Worm (Caenorhabditis elegans) whole organism, L2 larva: ENCODE results near the gene C25F9.16.

ENCODE experiments used
- alr-1 ChIP-seq: fragments of 150-350 bp; optimal IDR thresholded peaks from 2 replicates; lab custom pipeline; 2014; ENCODE audit warnings: missing biosample characterization, missing genetic modification characterization
- ama-1 ChIP-seq: fragments of 150-350 bp; optimal IDR thresholded peaks from 2 replicates; lab custom pipeline; 2018; ENCODE audit warnings: inconsistent platforms
- blmp-1 ChIP-seq: sonication (generic microtip); optimal IDR thresholded peaks from 2 replicates; lab custom pipeline; 2017; ENCODE audit warnings: missing genetic modification characterization, mild to moderate bottlenecking, missing compliant biosample characterization, antibody characterized with exemption, moderate library complexity; ENCODE audit not compliant: insufficient read depth
- ceh-82 ChIP-seq: fragments of 150-350 bp; optimal IDR thresholded peaks from 2 replicates; lab custom pipeline; 2014; ENCODE audit warnings: missing biosample characterization, missing genetic modification characterization
- nhr-237 ChIP-seq: fragments of 150-350 bp; optimal IDR thresholded peaks from 2 replicates; lab custom pipeline; 2014; ENCODE audit warnings: missing biosample characterization, missing genetic modification characterization
- nhr-77 ChIP-seq: fragments of 150-350 bp; optimal IDR thresholded peaks from 2 replicates; lab custom pipeline; 2014; ENCODE audit warnings: missing biosample characterization, missing genetic modification characterization
- skn-1 ChIP-seq: sonication (generic microtip); optimal IDR thresholded peaks from 2 replicates; lab custom pipeline; 2017; ENCODE audit warnings: missing biosample characterization, missing genetic modification characterization
- unc-62 ChIP-seq: fragments of 150-350 bp; optimal IDR thresholded peaks from 2 replicates; lab custom pipeline; 2014; ENCODE audit warnings: missing biosample characterization, missing genetic modification reagents, missing genetic modification characterization
- ztf-11 ChIP-seq: sonication (generic microtip); optimal IDR thresholded peaks from 2 replicates; lab custom pipeline; 2017; ENCODE audit warnings: missing biosample characterization, missing genetic modification characterization

- TF ChIP-seq ama-1: no peak
- no peak for TF ChIP-seq skn-1 (tag; lab: Kevin White, UChicago)
- TF ChIP-seq alr-1 (tag; lab: Kevin White, UChicago): no peak
- no peak for TF ChIP-seq ztf-11 (tag; lab: Kevin White, UChicago)
- TF ChIP-seq ceh-82 (tag; lab: Kevin White, UChicago): no peak
- no peak for TF ChIP-seq unc-62
- no peak for TF ChIP-seq nhr-77 (tag; lab: Kevin White, UChicago)
- no peak for TF ChIP-seq blmp-1
- TF ChIP-seq nhr-237 (tag; lab: Kevin White, UChicago): no peak
These were observed 43.1 kb downstream of the C25F9.16 start for ce11 chrV:19477302-19477701.
